Worm (Caenorhabditis elegans): Measurements from ENCODE around the gene F10G7.10.

ce11 chrII:4686941-4687340, 39.1 kb downstream of the F10G7.10 start, which contains the start of gene sre-39:
- TF ChIP-seq him-1 (tag; optimal IDR thresholded peaks at IDR 0.05) = no peak
- TF ChIP-seq dao-5 (tag; optimal IDR thresholded peaks at IDR 0.05) = no peak
